Worm (Caenorhabditis elegans): Measurements from ENCODE around the gene Y62H9A.9.

Gene Y62H9A.9

DNA sequence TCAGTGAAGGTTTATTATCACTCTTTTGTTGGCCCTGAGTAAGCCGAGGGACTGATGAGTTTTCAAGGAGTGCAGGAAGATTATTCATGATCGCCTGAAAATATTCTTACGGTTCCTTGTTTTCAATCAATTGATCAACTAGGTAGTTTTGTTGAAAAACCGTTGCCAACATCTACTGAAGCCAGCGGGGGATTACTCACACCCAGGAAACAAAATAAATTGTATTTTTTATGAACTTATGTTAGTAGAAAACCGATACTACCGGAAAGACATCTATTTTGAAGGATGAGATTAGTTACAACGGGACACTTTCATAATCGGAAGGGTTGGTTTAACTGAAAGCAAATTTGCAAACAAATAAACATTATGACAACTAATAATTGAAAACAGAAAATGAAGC, 19.8 kb downstream of the Y62H9A.9 start, which contains the start of gene Y62H9A.2:
Gene Y62H9A.2 (minus strand): TSS at position 101 of the 400 bp plus-strand sequence.
- no peak for TF ChIP-seq unc-39 (tag; optimal IDR thresholded peaks at IDR 0.05)
- TF ChIP-seq pha-4 (tag; optimal IDR thresholded peaks at IDR 0.05), result no peak
- no peak for TF ChIP-seq ztf-11 (tag; optimal IDR thresholded peaks at IDR 0.05)
- no peak for TF ChIP-seq nhr-12 (tag; optimal IDR thresholded peaks at IDR 0.05)
- TF ChIP-seq bed-3 (GFP tag; optimal IDR thresholded peaks at IDR 0.05), result no peak

DNA sequence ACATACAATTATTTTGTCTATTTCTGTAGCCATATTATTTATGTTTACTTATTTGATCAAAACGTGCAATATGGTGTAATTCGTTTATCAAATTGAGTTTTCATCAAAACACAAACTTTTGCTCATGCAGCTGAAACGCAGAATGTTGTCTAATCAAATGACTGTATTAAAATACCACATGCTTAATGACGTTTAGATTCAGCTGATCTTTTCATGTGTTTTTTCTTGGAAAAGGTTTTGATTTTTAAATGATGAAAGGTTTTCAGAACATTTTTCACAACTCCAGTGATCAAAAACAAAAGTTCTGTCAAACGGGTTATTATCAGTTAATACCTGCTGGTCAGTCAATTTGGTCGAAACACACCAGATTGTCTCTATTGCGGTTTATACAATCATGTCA, 22.7 kb downstream of the Y62H9A.9 start, which contains the start of gene Y62H9A.1:
Gene Y62H9A.1 (plus strand): TSS at position 282 of the 400 bp plus-strand sequence.
- TF ChIP-seq bed-3 (GFP tag; optimal IDR thresholded peaks at IDR 0.05) (no peak), unc-39 (tag; optimal IDR thresholded peaks at IDR 0.05) (no peak), drap-1 (GFP tag; optimal IDR thresholded peaks at IDR 0.05) (no peak)

DNA sequence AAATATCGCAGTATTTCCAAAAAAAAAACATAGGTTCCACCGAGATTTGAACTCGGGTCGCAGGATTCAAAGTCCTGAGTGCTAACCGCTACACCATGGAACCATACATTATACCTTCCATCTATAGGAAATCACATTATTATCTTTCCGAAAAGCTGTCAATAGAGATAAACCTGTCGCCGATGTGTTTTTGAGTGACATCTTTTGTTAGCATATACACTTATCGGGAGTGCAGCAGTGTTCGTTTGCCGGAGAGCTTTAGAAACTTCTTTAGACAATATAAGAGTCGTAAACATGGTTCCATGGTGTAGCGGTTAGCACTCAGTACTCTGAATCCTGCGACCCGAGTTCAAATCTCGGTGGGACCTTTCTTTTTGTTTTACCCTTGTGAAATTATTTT, 25.7 kb downstream of the Y62H9A.9 start:
- TF ChIP-seq lsy-2 (tag; optimal IDR thresholded peaks at IDR 0.05) (no peak), ceh-83 (GFP tag; optimal IDR thresholded peaks at IDR 0.05) (peak; percentile 4)

DNA sequence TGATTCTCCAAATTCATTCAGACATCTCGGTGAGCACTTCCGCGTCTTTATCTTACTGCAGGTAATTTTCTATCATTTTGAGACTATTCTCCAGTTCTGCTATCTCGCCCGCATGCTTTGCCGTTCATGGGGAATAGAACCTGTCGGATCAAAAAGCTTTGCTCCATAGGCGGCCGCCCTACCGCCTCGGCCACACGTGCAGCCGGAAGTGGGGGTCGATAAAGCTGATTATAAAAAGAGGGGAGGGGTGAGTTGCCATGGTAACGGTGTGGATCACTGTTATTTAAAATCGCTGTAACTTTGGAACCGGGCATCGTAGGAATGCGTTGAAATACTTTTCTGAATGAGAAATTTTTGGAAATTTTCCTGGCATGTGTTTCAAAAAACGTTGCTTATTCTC, 27.5 kb downstream of the Y62H9A.9 start:
- TF ChIP-seq nhr-237 (tag; optimal IDR thresholded peaks at IDR 0.05) (no peak), lin-32 (GFP tag; optimal IDR thresholded peaks at IDR 0.05) (no peak), tbx-8 (GFP tag; optimal IDR thresholded peaks at IDR 0.05) (no peak), unc-39 (tag; optimal IDR thresholded peaks at IDR 0.05) (no peak), unc-120 (tag; optimal IDR thresholded peaks at IDR 0.05; ENCODE audit: poor library complexity, severe bottlenecking) (no peak), drap-1 (GFP tag; optimal IDR thresholded peaks at IDR 0.05) (no peak), nhr-12 (tag; optimal IDR thresholded peaks at IDR 0.05) (no peak)

DNA sequence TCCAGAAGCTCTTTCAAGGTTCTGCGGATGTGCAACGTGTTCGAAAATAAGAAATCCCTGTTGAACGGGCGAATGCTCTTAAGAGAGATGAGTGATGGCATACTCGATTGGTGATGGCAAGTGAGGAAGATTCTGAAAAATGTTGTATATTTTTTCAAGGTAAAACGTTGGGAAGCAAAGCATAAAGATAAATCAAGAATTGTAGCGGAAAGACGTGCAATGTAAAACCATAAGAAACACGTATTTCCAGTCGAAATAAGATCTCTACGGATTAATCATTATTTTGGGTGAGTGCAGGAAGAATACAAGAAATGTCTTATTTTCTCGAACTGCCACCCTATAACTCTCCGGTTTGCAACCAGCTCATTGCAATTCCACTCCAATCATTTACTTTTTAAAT, 28.7 kb downstream of the Y62H9A.9 start, which contains the start of gene dot-1.2:
Gene dot-1.2 (minus strand): TSS at position 101 of the 400 bp plus-strand sequence.
- TF ChIP-seq flh-1 (GFP tag; optimal IDR thresholded peaks at IDR 0.05) (no peak), unc-39 (tag; optimal IDR thresholded peaks at IDR 0.05) (no peak), ces-1 (GFP tag; optimal IDR thresholded peaks at IDR 0.05) (no peak), sem-2 (GFP tag; optimal IDR thresholded peaks at IDR 0.05) (no peak), M03D4.4 (tag; optimal IDR thresholded peaks at IDR 0.05) (no peak), cnd-1 (tag; optimal IDR thresholded peaks at IDR 0.05) (no peak), elt-3 (tag; optimal IDR thresholded peaks at IDR 0.05) (no peak), lin-13 (tag; optimal IDR thresholded peaks at IDR 0.05) (no peak), ceh-83 (GFP tag; optimal IDR thresholded peaks at IDR 0.05) (no peak)

DNA sequence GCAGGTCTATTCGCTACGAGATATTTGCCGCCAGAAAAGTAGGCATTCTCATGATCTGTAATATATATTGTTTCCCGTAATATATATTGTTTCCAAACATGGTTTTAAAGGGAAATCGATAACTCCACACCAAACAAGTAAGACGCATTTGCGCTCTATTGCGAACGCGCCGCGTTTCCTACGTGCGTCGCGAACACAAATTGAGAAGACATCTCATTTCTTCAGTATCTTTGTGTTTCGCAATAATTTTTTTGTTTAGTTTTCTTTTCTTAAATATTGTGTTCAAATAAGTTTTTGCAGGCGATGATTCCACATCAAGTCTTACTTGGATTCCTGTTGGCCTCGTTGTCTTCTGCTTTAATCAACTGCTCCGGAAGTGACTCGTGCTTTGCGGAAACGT, 32.9 kb downstream of the Y62H9A.9 start, which contains the start of gene F54F7.6:
Gene F54F7.6 (plus strand): TSS at position 301 of the 400 bp plus-strand sequence.
- TF ChIP-seq mab-5 (tag; optimal IDR thresholded peaks at IDR 0.05) (no peak), tbx-8 (GFP tag; optimal IDR thresholded peaks at IDR 0.05) (no peak), mls-2 (tag; optimal IDR thresholded peaks at IDR 0.05) (no peak), elt-3 (tag; optimal IDR thresholded peaks at IDR 0.05) (no peak), mep-1 (tag; optimal IDR thresholded peaks at IDR 0.05) (no peak), nhr-12 (tag; optimal IDR thresholded peaks at IDR 0.05) (no peak), lin-13 (tag; optimal IDR thresholded peaks at IDR 0.05) (no peak), lsy-2 (tag; optimal IDR thresholded peaks at IDR 0.05) (no peak)

DNA sequence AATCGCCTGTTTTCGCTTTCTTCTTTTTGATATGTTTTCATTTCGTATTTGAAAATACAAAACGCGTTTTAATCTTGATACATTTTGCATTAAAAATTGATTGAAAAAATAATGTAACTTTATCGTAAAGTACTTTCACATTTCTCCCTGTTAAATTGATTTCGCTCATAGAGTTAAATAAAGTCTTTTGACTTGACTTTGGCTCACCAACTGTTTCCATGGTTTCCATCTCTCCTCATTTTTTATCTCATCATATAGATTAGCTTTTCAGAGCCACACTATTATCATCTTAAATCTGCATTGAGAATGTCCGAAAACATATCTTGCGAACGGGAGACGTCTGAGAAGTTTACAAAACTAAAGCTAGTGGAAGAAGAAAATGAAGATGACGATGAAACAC, 34.6 kb downstream of the Y62H9A.9 start, which contains the start of gene F54F7.10:
Gene F54F7.10 (plus strand): TSS at position 301 of the 400 bp plus-strand sequence.
- no peak for TF ChIP-seq lin-13 (tag; optimal IDR thresholded peaks at IDR 0.05)
- no peak for TF ChIP-seq nhr-2 (tag; optimal IDR thresholded peaks at IDR 0.05)
- TF ChIP-seq mab-5 (tag; optimal IDR thresholded peaks at IDR 0.05), result no peak
- TF ChIP-seq lsy-2 (tag; optimal IDR thresholded peaks at IDR 0.05), result no peak
- TF ChIP-seq ceh-39 (tag; optimal IDR thresholded peaks at IDR 0.05), result no peak
- no peak for TF ChIP-seq mep-1 (tag; optimal IDR thresholded peaks at IDR 0.05)
- TF ChIP-seq M03D4.4 (tag; optimal IDR thresholded peaks at IDR 0.05), result no peak
- no peak for TF ChIP-seq cnd-1 (tag; optimal IDR thresholded peaks at IDR 0.05)
- TF ChIP-seq ham-2 (GFP tag; optimal IDR thresholded peaks at IDR 0.05), result no peak
- TF ChIP-seq lin-32 (GFP tag; optimal IDR thresholded peaks at IDR 0.05), result no peak
- TF ChIP-seq tbx-8 (GFP tag; optimal IDR thresholded peaks at IDR 0.05), result no peak
- TF ChIP-seq drap-1 (GFP tag; optimal IDR thresholded peaks at IDR 0.05), result no peak
- TF ChIP-seq bed-3 (GFP tag; optimal IDR thresholded peaks at IDR 0.05), result no peak
- no peak for TF ChIP-seq nhr-237 (tag; optimal IDR thresholded peaks at IDR 0.05)
- no peak for TF ChIP-seq pha-4 (tag; optimal IDR thresholded peaks at IDR 0.05)

All from whole organism, mixed stage, embryonic.